Worm (Caenorhabditis elegans) whole organism, L1 larva: Measurements from ENCODE around the gene hlh-17.
A peak's percentile ranks its signal among the peaks of the same experiment; 100 is the strongest.

ENCODE experiments used
- C04F5.9 ChIP-seq: sonication (generic microtip); optimal IDR thresholded peaks from 2 replicates; lab custom pipeline; 2016; ENCODE audit warnings: missing genetic modification characterization, missing compliant biosample characterization
- C34B4.2 ChIP-seq: sonication (generic microtip); optimal IDR thresholded peaks from 2 replicates; lab custom pipeline; 2017; ENCODE audit warnings: mild to moderate bottlenecking, missing genetic modification characterization, missing compliant biosample characterization
- Y116A8C.19 ChIP-seq: sonication (generic microtip); optimal IDR thresholded peaks from 2 replicates; lab custom pipeline; 2016; ENCODE audit warnings: missing compliant biosample characterization, missing genetic modification characterization, borderline replicate concordance
- alr-1 ChIP-seq: fragments of 200-800 bp; sonication (Bioruptor generic); optimal IDR thresholded peaks from 2 replicates; lab custom pipeline; 2018; ENCODE audit warnings: borderline replicate concordance, mild to moderate bottlenecking, missing genetic modification characterization, missing compliant biosample characterization
- blmp-1 ChIP-seq: fragments of 150-350 bp; optimal IDR thresholded peaks from 2 replicates; lab custom pipeline; 2014; ENCODE audit warnings: missing biosample characterization, missing genetic modification characterization
- ceh-88 ChIP-seq: fragments of 200-800 bp; sonication (Bioruptor generic); IDR thresholded peaks from 2 replicates; pipeline ENCODE4 v1.3.6; 2022; ENCODE audit warnings: missing genetic modification characterization, missing compliant biosample characterization
- dsc-1 ChIP-seq: sonication (generic microtip); optimal IDR thresholded peaks from 2 replicates; lab custom pipeline; 2016; ENCODE audit warnings: mild to moderate bottlenecking, missing genetic modification characterization, missing compliant biosample characterization
- efl-1 ChIP-seq, 4 experiments: fragments of 150-350 bp; optimal IDR thresholded peaks in 3 of 4; peaks in 1 of 4; 1 replicate in 1 of 4; 2 replicates in 3 of 4; lab custom pipeline; 2014; ENCODE audit warnings: missing biosample characterization in 2 of 4, missing genetic modification characterization in 2 of 4, missing genetic modification reagents in 2 of 4
- egl-13 ChIP-seq: sonication (generic microtip); optimal IDR thresholded peaks from 2 replicates; lab custom pipeline; 2016; ENCODE audit warnings: missing genotype, missing genetic modification reagents, missing genetic modification characterization, missing compliant biosample characterization
- egl-27 ChIP-seq, 2 experiments: fragments of 150-350 bp in 1 of 2; sonication (generic microtip); optimal IDR thresholded peaks; 3 replicates each; lab custom pipeline; 2017 to 2018; ENCODE audit warnings: missing biosample characterization in 2 of 2, missing genetic modification characterization in 2 of 2, missing genetic modification reagents in 2 of 2
- elt-2 ChIP-seq: sonication (generic microtip); optimal IDR thresholded peaks from 2 replicates; lab custom pipeline; 2016; ENCODE audit warnings: missing genetic modification characterization, mild to moderate bottlenecking, inconsistent platforms, missing compliant biosample characterization, missing genetic modification reagents
- ets-5 ChIP-seq: fragments of 200-800 bp; sonication (Bioruptor generic); IDR thresholded peaks from 2 replicates; pipeline ENCODE4 v1.3.6; 2022; ENCODE audit warnings: missing genetic modification characterization, missing compliant biosample characterization
- fkh-4 ChIP-seq: sonication (generic microtip); optimal IDR thresholded peaks from 2 replicates; lab custom pipeline; 2016; ENCODE audit warnings: missing compliant biosample characterization, missing genetic modification characterization, borderline replicate concordance
- fos-1 ChIP-seq: fragments of 150-350 bp; optimal IDR thresholded peaks from 2 replicates; lab custom pipeline; 2014; ENCODE audit warnings: missing biosample characterization, missing genetic modification characterization
- grh-1 ChIP-seq: fragments of 200-800 bp; sonication (Bioruptor generic); IDR thresholded peaks from 2 replicates; pipeline ENCODE4 v1.3.6; 2022; ENCODE audit warnings: missing genetic modification reagents, missing genetic modification characterization, missing compliant biosample characterization
- hlh-17 ChIP-seq: fragments of 200-800 bp; sonication (Bioruptor generic); optimal IDR thresholded peaks from 2 replicates; lab custom pipeline; 2018; ENCODE audit warnings: missing genetic modification characterization, mild to moderate bottlenecking, missing compliant biosample characterization, moderate library complexity, borderline replicate concordance
- hpl-2 ChIP-seq: fragments of 150-350 bp; optimal IDR thresholded peaks from 2 replicates; lab custom pipeline; 2014; ENCODE audit warnings: missing biosample characterization, missing genetic modification reagents, missing genetic modification characterization
- jun-1 ChIP-seq: fragments of 150-350 bp; optimal IDR thresholded peaks from 2 replicates; lab custom pipeline; 2014; ENCODE audit warnings: missing biosample characterization, missing genetic modification reagents, missing genetic modification characterization
- lin-13 ChIP-seq: fragments of 150-350 bp; optimal IDR thresholded peaks from 2 replicates; lab custom pipeline; 2014; ENCODE audit warnings: missing biosample characterization, missing genetic modification reagents, missing genetic modification characterization
- lin-15B ChIP-seq: fragments of 150-350 bp; sonication (generic microtip); optimal IDR thresholded peaks from 3 replicates; lab custom pipeline; 2014; ENCODE audit warnings: missing biosample characterization, missing genetic modification characterization
- mdl-1 ChIP-seq, 2 experiments: fragments of 150-350 bp; optimal IDR thresholded peaks; 2 replicates each; lab custom pipeline; 2014 to 2017; ENCODE audit warnings: missing biosample characterization in 2 of 2, missing genetic modification characterization in 2 of 2, inconsistent platforms in 1 of 2
- mef-2 ChIP-seq: fragments of 150-350 bp; optimal IDR thresholded peaks from 2 replicates; lab custom pipeline; 2014; ENCODE audit warnings: missing biosample characterization, missing genetic modification characterization
- mep-1 ChIP-seq: fragments of 150-350 bp; optimal IDR thresholded peaks from 2 replicates; lab custom pipeline; 2014; ENCODE audit warnings: missing biosample characterization, missing genetic modification characterization
- nhr-12 ChIP-seq: sonication (generic microtip); optimal IDR thresholded peaks from 2 replicates; lab custom pipeline; 2017; ENCODE audit warnings: missing biosample characterization, missing genetic modification characterization
- nhr-20 ChIP-seq: sonication (generic microtip); optimal IDR thresholded peaks from 2 replicates; lab custom pipeline; 2016; ENCODE audit warnings: mild to moderate bottlenecking, missing genetic modification characterization, missing compliant biosample characterization
- nhr-47 ChIP-seq: sonication (generic microtip); optimal IDR thresholded peaks from 2 replicates; lab custom pipeline; 2016; ENCODE audit warnings: mild to moderate bottlenecking, missing genetic modification characterization, moderate library complexity, missing compliant biosample characterization
- nhr-76 ChIP-seq: sonication (generic microtip); optimal IDR thresholded peaks from 2 replicates; lab custom pipeline; 2017; ENCODE audit warnings: missing biosample characterization, missing genetic modification characterization
- nhr-77 ChIP-seq: fragments of 150-350 bp; optimal IDR thresholded peaks from 2 replicates; lab custom pipeline; 2014; ENCODE audit warnings: missing biosample characterization, missing genetic modification characterization
- nhr-85 ChIP-seq: sonication (generic microtip); peaks from one replicate; lab custom pipeline; 2016; ENCODE audit warnings: missing genetic modification characterization, inconsistent platforms, missing compliant biosample characterization
- pag-3 ChIP-seq: sonication (generic microtip); optimal IDR thresholded peaks from 2 replicates; lab custom pipeline; 2017; ENCODE audit warnings: missing genetic modification characterization, mild to moderate bottlenecking, missing compliant biosample characterization, antibody characterized with exemption, borderline replicate concordance; ENCODE audit not compliant: insufficient read depth
- pax-3 ChIP-seq: fragments of 200-800 bp; sonication (Bioruptor generic); optimal IDR thresholded peaks from 2 replicates; lab custom pipeline; 2018; ENCODE audit warnings: mild to moderate bottlenecking, missing genetic modification characterization, moderate library complexity, missing compliant biosample characterization
- pqm-1 ChIP-seq: sonication (generic microtip); optimal IDR thresholded peaks from 3 replicates; lab custom pipeline; 2017; ENCODE audit warnings: missing biosample characterization, missing genetic modification characterization
- rnt-1 ChIP-seq: sonication (generic microtip); optimal IDR thresholded peaks from 2 replicates; lab custom pipeline; 2016; ENCODE audit warnings: mild to moderate bottlenecking, missing genetic modification characterization, moderate library complexity, missing compliant biosample characterization
- snu-23 ChIP-seq: sonication (generic microtip); optimal IDR thresholded peaks from 2 replicates; lab custom pipeline; 2016; ENCODE audit warnings: missing genetic modification characterization, missing compliant biosample characterization
- sptf-1 ChIP-seq: fragments of 150-350 bp; optimal IDR thresholded peaks from 2 replicates; lab custom pipeline; 2014; ENCODE audit warnings: missing biosample characterization, missing genetic modification characterization
- unc-30 ChIP-seq: sonication (generic microtip); optimal IDR thresholded peaks from 2 replicates; lab custom pipeline; 2017; ENCODE audit warnings: missing biosample characterization, missing genetic modification characterization
- unc-98 ChIP-seq: fragments of 200-800 bp; sonication (Bioruptor generic); IDR thresholded peaks from 2 replicates; pipeline ENCODE4 v1.3.6; 2022; ENCODE audit warnings: missing genetic modification characterization, missing compliant biosample characterization
- vab-15 ChIP-seq: sonication (generic microtip); optimal IDR thresholded peaks from 2 replicates; lab custom pipeline; 2017; ENCODE audit warnings: missing genotype, mild to moderate bottlenecking, missing genetic modification characterization, missing compliant biosample characterization
- xbp-1 ChIP-seq: sonication (generic microtip); optimal IDR thresholded peaks from 2 replicates; lab custom pipeline; 2016; ENCODE audit warnings: missing genetic modification characterization, missing compliant biosample characterization
- zip-4 ChIP-seq: fragments of 200-800 bp; sonication (Bioruptor generic); optimal IDR thresholded peaks from 2 replicates; lab custom pipeline; 2018; ENCODE audit warnings: mild to moderate bottlenecking, missing genetic modification characterization, moderate library complexity, missing compliant biosample characterization

The hlh-17 gene

ce11 chrIV:16230464-16230863 is 24.1 kb upstream of the hlh-17 start (continued):
- TF ChIP-seq grh-1 (no peak), nhr-77 (tag; lab: Kevin White, UChicago) (no peak)

DNA sequence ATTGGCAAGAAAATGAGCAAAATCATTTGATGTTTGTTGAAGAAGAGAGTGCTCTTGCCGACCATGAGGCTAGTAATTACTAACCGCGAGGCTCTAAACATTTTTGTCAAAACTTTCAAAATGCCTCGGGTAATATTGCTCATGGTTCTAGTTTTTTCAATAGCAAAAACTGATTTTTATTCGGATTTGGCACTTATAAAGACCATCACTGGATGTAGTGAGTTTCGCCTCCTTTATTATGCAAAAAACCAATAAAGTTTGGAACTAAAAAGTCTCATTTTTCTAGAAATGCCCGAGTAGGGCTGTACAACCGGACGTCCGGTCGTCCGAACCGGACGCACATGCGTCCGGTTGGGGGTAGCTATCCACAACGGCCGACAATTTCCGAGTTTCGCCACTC is 21.5 kb upstream of the hlh-17 start, which contains the start of the genes hpa-1 and irld-39:
Gene hpa-1 (minus strand): TSS at position 101 of the 400 bp plus-strand sequence.
Gene irld-39 (plus strand): TSS at position 121 of the 400 bp plus-strand sequence.
- TF ChIP-seq egl-27 (tag; optimal IDR thresholded peaks at IDR 0.05; lab: Kevin White, UChicago) (no peak), nhr-76 (no peak), xbp-1 (tag; lab: Kevin White, UChicago) (no peak), jun-1 (tag; lab: Kevin White, UChicago) (no peak), mep-1 (tag; lab: Kevin White, UChicago) (no peak), fkh-4 (no peak), nhr-12 (tag; lab: Kevin White, UChicago) (no peak), unc-30 (tag; lab: Kevin White, UChicago) (no peak), nhr-20 (tag; lab: Kevin White, UChicago) (no peak), pqm-1 (tag; lab: Kevin White, UChicago) (no peak)
- TF ChIP-seq, all 84 proteins: peak for 0

ce11 chrIV:16236827-16237226 is 17.7 kb upstream of the hlh-17 start:
- TF ChIP-seq Y116A8C.19 (tag; lab: Kevin White, UChicago) (no peak), mef-2 (tag; lab: Kevin White, UChicago) (no peak), ets-5 (no peak), pax-3 (tag; lab: Kevin White, UChicago) (no peak), C34B4.2 (tag; lab: Kevin White, UChicago) (no peak), egl-13 (tag; lab: Kevin White, UChicago) (no peak), fkh-4 (no peak), unc-30 (tag; lab: Kevin White, UChicago) (no peak), unc-98 (no peak), hpl-2 (GFP tag; lab: Kevin White, UChicago) (no peak), mdl-1 (tag; optimal IDR thresholded peaks at IDR 0.05; lab: Kevin White, UChicago) (no peak), vab-15 (tag; lab: Kevin White, UChicago) (no peak), hlh-17 (GFP tag; lab: Kevin White, UChicago) (no peak), ceh-88 (GFP tag; lab: Robert Waterston, UW) (no peak), blmp-1 (tag; lab: Kevin White, UChicago) (no peak), snu-23 (GFP tag; lab: Kevin White, UChicago) (no peak), alr-1 (no peak)
- TF ChIP-seq, all 84 proteins: peak for 0

DNA sequence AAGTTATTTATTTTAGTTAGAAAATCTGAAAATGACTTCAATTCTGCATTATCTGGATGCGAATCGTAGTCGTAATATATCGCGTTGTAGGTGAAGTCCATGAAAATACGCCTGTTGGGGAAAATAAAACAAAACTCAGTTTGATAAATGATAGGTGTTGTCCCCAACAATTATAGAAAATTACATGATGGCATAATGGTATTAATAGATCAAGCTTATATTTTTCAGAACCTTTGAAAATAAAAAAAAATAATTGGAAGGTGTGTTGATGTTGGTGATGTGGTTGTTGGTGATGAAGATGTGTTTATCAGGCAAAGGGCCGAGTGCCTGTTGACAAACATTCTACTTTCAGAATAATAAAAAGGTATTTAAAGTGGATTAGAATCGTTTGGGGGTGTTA is 16.0 kb upstream of the hlh-17 start, which contains the start of gene srw-61:
Gene srw-61 (minus strand): TSS at position 101 of the 400 bp plus-strand sequence.
- TF ChIP-seq rnt-1, result no peak
- no peak for TF ChIP-seq mef-2 (tag; lab: Kevin White, UChicago)
- no peak for TF ChIP-seq efl-1 (optimal IDR thresholded peaks at IDR 0.05; lab: Kevin White, UChicago)
- TF ChIP-seq efl-1 (GFP tag; optimal IDR thresholded peaks at IDR 0.05 in 1 of 2; lab: Kevin White, UChicago), result peak in 1 of 2 experiments; percentile 45

- no peak for TF ChIP-seq blmp-1 (tag; lab: Kevin White, UChicago)
These were observed 7.4 kb upstream of the hlh-17 start, which contains the start of gene F38C2.1 for ce11 chrIV:16247131-16247530. Gene F38C2.1 (plus strand): TSS chrIV:16247431.

DNA sequence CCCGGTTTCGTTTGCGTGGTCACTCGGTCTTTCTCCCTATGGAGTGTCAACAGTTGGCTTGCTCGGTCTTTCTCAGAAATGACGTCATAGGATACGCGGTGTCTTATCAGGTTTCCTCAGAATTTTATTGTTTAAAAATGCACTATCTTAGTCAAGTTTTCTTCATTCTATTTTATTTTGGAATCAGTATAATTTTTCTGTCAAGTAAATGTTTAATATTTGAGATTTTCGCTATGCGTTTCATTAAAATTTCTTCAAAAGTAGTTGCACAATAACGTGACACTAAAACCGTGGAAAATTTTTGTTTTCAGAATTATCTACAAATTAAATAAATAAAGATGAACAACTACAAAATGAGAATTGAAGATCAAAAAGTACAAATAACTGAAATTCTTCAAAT is 2.8 kb downstream of the hlh-17 start, which contains the start of gene hlh-31:
Gene hlh-31 (plus strand): TSS at position 301 of the 400 bp plus-strand sequence.
- no peak for TF ChIP-seq nhr-85 (tag; lab: Kevin White, UChicago)
- TF ChIP-seq lin-15B (tag; lab: Kevin White, UChicago), result no peak
- no peak for TF ChIP-seq dsc-1 (tag; lab: Kevin White, UChicago)
- TF ChIP-seq C34B4.2 (tag; lab: Kevin White, UChicago), result no peak
- no peak for TF ChIP-seq fos-1 (tag; lab: Kevin White, UChicago)
- no peak for TF ChIP-seq hlh-17 (GFP tag; lab: Kevin White, UChicago)
- no peak for TF ChIP-seq lin-13 (GFP tag; lab: Kevin White, UChicago)
- TF ChIP-seq grh-1, result no peak
- no peak for TF ChIP-seq pag-3 (tag; lab: Kevin White, UChicago)
- no peak for TF ChIP-seq sptf-1 (tag; lab: Kevin White, UChicago)
- TF ChIP-seq nhr-47 (tag; lab: Kevin White, UChicago), result no peak
- TF ChIP-seq hpl-2 (GFP tag; lab: Kevin White, UChicago), result no peak
- TF ChIP-seq elt-2 (tag; lab: Kevin White, UChicago), result no peak
- no peak for TF ChIP-seq zip-4
- TF ChIP-seq C04F5.9 (tag; lab: Kevin White, UChicago), result no peak
- no peak for TF ChIP-seq mef-2 (tag; lab: Kevin White, UChicago)
